Fruit fly (Drosophila melanogaster): ENCODE data around the gene CG5177.

CG5177 gene

dm6 chr2L:7426326-7427066 is 21.5 kb downstream of the CG5177 start, which contains the start of gene muc (continued):
- peak; percentile 42 for TF ChIP-seq CG15514 (GFP tag; optimal IDR thresholded peaks at IDR 0.05)
- peak; percentile 74 for TF ChIP-seq CG16813 (GFP tag; IDR thresholded peaks at IDR 0.05; ENCODE audit: partially characterized antibody)
- TF ChIP-seq Hey (tag; optimal IDR thresholded peaks at IDR 0.05) = no peak
- no peak for TF ChIP-seq CG7786 (GFP tag; optimal IDR thresholded peaks at IDR 0.05)
- peak; percentile 61 for TF ChIP-seq Bgb (GFP tag; IDR thresholded peaks at IDR 0.05; ENCODE audit: partially characterized antibody)
- no peak for TF ChIP-seq CG11093 (GFP tag; IDR thresholded peaks at IDR 0.05)
- peak; percentile 49 for TF ChIP-seq Dp (GFP tag; optimal IDR thresholded peaks at IDR 0.05)
- no peak for TF ChIP-seq Vsx1 (GFP tag; optimal IDR thresholded peaks at IDR 0.05)
- TF ChIP-seq CG10366 (GFP tag; IDR thresholded peaks at IDR 0.05) = peak; percentile 29; the same call in 1 of the 2 replicates
- no peak for TF ChIP-seq Ravus (GFP tag; IDR thresholded peaks at IDR 0.05)
- peak; percentile 23 for TF ChIP-seq gsb-n (tag; optimal IDR thresholded peaks at IDR 0.05)
- TF ChIP-seq az2 (GFP tag; optimal IDR thresholded peaks at IDR 0.05) = peak; percentile 36
- TF ChIP-seq CG2129 (GFP tag; IDR thresholded peaks at IDR 0.05; ENCODE audit: partially characterized antibody) = peak; percentile 56
- peak; percentile 40 for TF ChIP-seq Mad (GFP tag; optimal IDR thresholded peaks at IDR 0.05)
- peak; percentile 60 for TF ChIP-seq E2f2 (GFP tag; IDR thresholded peaks at IDR 0.05)
- TF ChIP-seq CoRest (tag; optimal IDR thresholded peaks at IDR 0.05) = peak; percentile 66
- TF ChIP-seq p53 (GFP tag; optimal IDR thresholded peaks at IDR 0.05) = no peak
- no peak for TF ChIP-seq CG8290 (GFP tag; optimal IDR thresholded peaks at IDR 0.05)
- peak in 1 of 2 experiments; percentile 73 for TF ChIP-seq CG8290 (tag; optimal IDR thresholded peaks at IDR 0.05)
- peak; percentile 33 for TF ChIP-seq B-H2 (GFP tag; optimal IDR thresholded peaks at IDR 0.05)
- TF ChIP-seq Gug (GFP tag; IDR thresholded peaks at IDR 0.05) = 0 out of 4 replicates have a peak, but pooled peaks have one; percentile 17
- TF ChIP-seq gem (tag; optimal IDR thresholded peaks at IDR 0.05) = peak; percentile 64
- no peak for TF ChIP-seq eyg (GFP tag; optimal IDR thresholded peaks at IDR 0.05)
- no peak for TF ChIP-seq Deaf1 (tag; optimal IDR thresholded peaks at IDR 0.05)
- peak; percentile 57 for TF ChIP-seq chn (GFP tag; optimal IDR thresholded peaks at IDR 0.05)
- peak; percentile 13 for TF ChIP-seq tap (tag; optimal IDR thresholded peaks at IDR 0.05)
- no peak for TF ChIP-seq ase (GFP tag; IDR thresholded peaks at IDR 0.05)
- no peak for TF ChIP-seq NK7.1 (GFP tag; optimal IDR thresholded peaks at IDR 0.05)
- TF ChIP-seq wek (GFP tag; optimal IDR thresholded peaks at IDR 0.05) = no peak
- no peak for TF ChIP-seq pnt (GFP tag; optimal IDR thresholded peaks at IDR 0.05)
- peak; percentile 44; the same call in 1 of the 3 replicates for TF ChIP-seq CG7963 (GFP tag; IDR thresholded peaks at IDR 0.05; ENCODE audit: partially characterized antibody)
- TF ChIP-seq Spps (tag; optimal IDR thresholded peaks at IDR 0.05) = no peak
- no peak for TF ChIP-seq zf30C (GFP tag; optimal IDR thresholded peaks at IDR 0.05)
- peak; percentile 19 for TF ChIP-seq HLH54F (GFP tag; optimal IDR thresholded peaks at IDR 0.05)
- TF ChIP-seq rib (GFP tag; IDR thresholded peaks at IDR 0.05) = no peak
- no peak for TF ChIP-seq CG10959 (GFP tag; IDR thresholded peaks at IDR 0.05)
- TF ChIP-seq CG4360 (GFP tag; IDR thresholded peaks at IDR 0.05) = no peak
- no peak for TF ChIP-seq CG1529 (GFP tag; optimal IDR thresholded peaks at IDR 0.05)
- peak; percentile 54 for TF ChIP-seq CG13775 (GFP tag; optimal IDR thresholded peaks at IDR 0.05)
- no peak for TF ChIP-seq aop (GFP tag; IDR thresholded peaks at IDR 0.05)
- peak; percentile 36; the same call in 1 of the 2 replicates for TF ChIP-seq hbn (GFP tag; IDR thresholded peaks at IDR 0.05; ENCODE audit: partially characterized antibody)
- TF ChIP-seq onecut (GFP tag; IDR thresholded peaks at IDR 0.05) = no peak
- no peak for TF ChIP-seq CG4328 (GFP tag; optimal IDR thresholded peaks at IDR 0.05)
- TF ChIP-seq CG15073 (GFP tag; optimal IDR thresholded peaks at IDR 0.05) = no peak
- no peak for TF ChIP-seq her (GFP tag; optimal IDR thresholded peaks at IDR 0.05)
- no peak for TF ChIP-seq zfh1 (GFP tag; IDR thresholded peaks at IDR 0.05)
- peak; percentile 71 for TF ChIP-seq knrl (GFP tag; IDR thresholded peaks at IDR 0.05; ENCODE audit: partially characterized antibody)
- TF ChIP-seq fu2 (GFP tag; optimal IDR thresholded peaks at IDR 0.05) = peak; percentile 20
- TF ChIP-seq ranshi (GFP tag; IDR thresholded peaks at IDR 0.05) = peak; percentile 24; the same call in 1 of the 2 replicates
- TF ChIP-seq CG11247 (GFP tag; IDR thresholded peaks at IDR 0.05) = no peak

Measured in whole organism, embryonic.